Worm (Caenorhabditis elegans) whole organism, early embryonic: Measurements from ENCODE around the gene let-92.

ENCODE experiments used
- B0310.2 ChIP-seq: sonication (generic microtip); optimal IDR thresholded peaks from 2 replicates; lab custom pipeline; 2016; ENCODE audit warnings: mild to moderate bottlenecking, missing genetic modification characterization, missing compliant biosample characterization
- F13C5.2 ChIP-seq: sonication (generic microtip); optimal IDR thresholded peaks from 2 replicates; lab custom pipeline; 2017; ENCODE audit warnings: mild to moderate bottlenecking, missing genetic modification characterization, inconsistent platforms, missing compliant biosample characterization
- aly-1 ChIP-seq: sonication (generic microtip); optimal IDR thresholded peaks from 2 replicates; lab custom pipeline; 2016; ENCODE audit warnings: missing genetic modification characterization, missing compliant biosample characterization
- ama-1 ChIP-seq: fragments of 150-350 bp; optimal IDR thresholded peaks from 2 replicates; lab custom pipeline; 2014
- ceh-13 ChIP-seq: fragments of 200-800 bp; sonication (Bioruptor generic); optimal IDR thresholded peaks from 2 replicates; lab custom pipeline; 2018; ENCODE audit warnings: mild to moderate bottlenecking, missing genetic modification characterization, missing compliant biosample characterization
- ceh-36 ChIP-seq: sonication (generic microtip); optimal IDR thresholded peaks from 2 replicates; lab custom pipeline; 2016; ENCODE audit warnings: missing genetic modification characterization, inconsistent platforms, missing compliant biosample characterization
- ets-7 ChIP-seq: sonication (generic microtip); optimal IDR thresholded peaks from 2 replicates; lab custom pipeline; 2016; ENCODE audit warnings: missing genotype, missing genetic modification characterization, missing compliant biosample characterization
- flt-1 ChIP-seq: fragments of 200-800 bp; sonication (Bioruptor generic); IDR thresholded peaks from 2 replicates; pipeline ENCODE4 v1.3.6; 2022; ENCODE audit warnings: missing genetic modification characterization, missing compliant biosample characterization
- hmbx-1 ChIP-seq: sonication (generic microtip); optimal IDR thresholded peaks from 2 replicates; lab custom pipeline; 2016; ENCODE audit warnings: mild to moderate bottlenecking, missing genetic modification characterization, missing compliant biosample characterization
- hmg-4 ChIP-seq: fragments of 200-800 bp; sonication (Bioruptor generic); optimal IDR thresholded peaks from 2 replicates; lab custom pipeline; 2018; ENCODE audit warnings: mild to moderate bottlenecking, missing genetic modification characterization, missing compliant biosample characterization
- hnd-1 ChIP-seq: sonication (generic microtip); optimal IDR thresholded peaks from 2 replicates; lab custom pipeline; 2016; ENCODE audit warnings: missing genetic modification characterization, missing compliant biosample characterization
- pes-1 ChIP-seq: fragments of 200-800 bp; sonication (Bioruptor generic); IDR thresholded peaks from 2 replicates; pipeline ENCODE4 v1.3.6; 2022; ENCODE audit warnings: missing genetic modification reagents, missing genetic modification characterization, missing compliant biosample characterization
- scrt-1 ChIP-seq: fragments of 200-800 bp; sonication (Bioruptor generic); IDR thresholded peaks from 2 replicates; pipeline ENCODE4 v1.3.6; 2022; ENCODE audit warnings: missing genetic modification characterization, missing compliant biosample characterization
- sea-1 ChIP-seq: fragments of 200-800 bp; sonication (Bioruptor generic); conservative IDR thresholded peaks from 2 replicates; pipeline ENCODE4 v1.3.6; 2022; ENCODE audit warnings: missing genetic modification characterization, missing compliant biosample characterization
- tbx-11 ChIP-seq: fragments of 200-800 bp; sonication (Bioruptor generic); IDR thresholded peaks from 2 replicates; pipeline ENCODE4 v1.3.6; 2022; ENCODE audit warnings: missing genetic modification characterization, missing compliant biosample characterization
- tbx-37 ChIP-seq: fragments of 200-800 bp; sonication (Bioruptor generic); conservative IDR thresholded peaks from 2 replicates; pipeline ENCODE4 v1.3.6; 2022; ENCODE audit warnings: missing genetic modification reagents, missing genetic modification characterization, missing compliant biosample characterization
- tra-4 ChIP-seq: sonication (generic microtip); optimal IDR thresholded peaks from 2 replicates; lab custom pipeline; 2017; ENCODE audit warnings: missing genetic modification characterization, missing compliant biosample characterization

The let-92 gene

DNA sequence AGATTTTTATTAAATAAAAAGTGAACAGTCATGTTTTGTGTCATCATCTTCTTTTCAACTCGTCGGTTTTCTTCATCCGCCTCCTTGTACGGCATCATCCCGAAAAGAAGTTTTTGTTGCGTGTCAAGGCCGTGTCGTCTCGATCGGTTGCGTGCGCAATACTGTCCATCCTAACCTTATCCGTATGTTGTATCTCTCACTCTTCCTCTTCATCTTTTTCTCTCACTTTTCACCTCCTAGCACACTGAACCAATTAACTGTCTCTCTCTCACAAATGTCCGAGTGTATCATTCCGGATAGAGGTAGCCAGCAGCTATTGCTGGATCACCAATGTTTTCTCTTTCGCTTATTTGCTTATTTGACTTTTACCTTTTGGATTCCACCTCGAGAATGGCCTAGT is 25.2 kb downstream of the let-92 start:
- no peak for TF ChIP-seq ets-7 (tag; lab: Kevin White, UChicago)
- no peak for TF ChIP-seq F13C5.2 (tag; lab: Kevin White, UChicago)
- no peak for TF ChIP-seq tra-4 (tag; lab: Kevin White, UChicago)
- no peak for TF ChIP-seq ama-1 (lab: Kevin White, UChicago)
- TF ChIP-seq hmg-4 = no peak
- no peak for TF ChIP-seq ceh-36
- TF ChIP-seq hmbx-1 (tag; lab: Kevin White, UChicago) = no peak
- no peak for TF ChIP-seq flt-1 (GFP tag; lab: Robert Waterston, UW)
- TF ChIP-seq tbx-37 (GFP tag; lab: Robert Waterston, UW) = no peak
- TF ChIP-seq scrt-1 (GFP tag; lab: Robert Waterston, UW) = no peak
- no peak for TF ChIP-seq sea-1 (GFP tag; lab: Robert Waterston, UW)
- no peak for TF ChIP-seq B0310.2 (tag; lab: Kevin White, UChicago)
- TF ChIP-seq aly-1 (tag; lab: Kevin White, UChicago) = no peak
- no peak for TF ChIP-seq tbx-11
- TF ChIP-seq ceh-13 = no peak
- TF ChIP-seq pes-1 = no peak
- no peak for TF ChIP-seq hnd-1 (tag; lab: Kevin White, UChicago)

DNA sequence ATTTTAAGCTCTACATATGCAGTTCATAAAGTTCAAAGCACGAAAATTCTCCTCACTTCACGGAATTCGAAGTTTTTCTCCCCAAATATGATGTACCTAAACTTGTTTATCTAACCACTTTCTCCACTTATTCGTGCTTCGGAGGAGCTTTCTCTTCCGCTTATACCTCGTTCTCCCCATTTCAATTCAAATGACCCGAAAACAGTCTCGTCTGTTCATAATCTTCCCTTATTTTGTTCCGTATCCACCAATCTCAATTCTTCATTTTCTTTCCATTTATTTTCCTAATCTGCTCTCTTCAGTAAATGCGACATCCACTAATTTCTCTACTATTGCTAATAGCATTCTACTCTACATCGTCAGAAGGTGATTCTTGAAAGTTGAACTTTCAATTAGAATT is 27.1 kb downstream of the let-92 start, which contains the start of gene let-653:
TSS of gene let-653 (plus strand) at position 301 of the 400 bp plus-strand sequence.
- no peak for TF ChIP-seq ets-7 (tag; lab: Kevin White, UChicago)
- no peak for TF ChIP-seq aly-1 (tag; lab: Kevin White, UChicago)
- TF ChIP-seq hmg-4 = no peak

DNA sequence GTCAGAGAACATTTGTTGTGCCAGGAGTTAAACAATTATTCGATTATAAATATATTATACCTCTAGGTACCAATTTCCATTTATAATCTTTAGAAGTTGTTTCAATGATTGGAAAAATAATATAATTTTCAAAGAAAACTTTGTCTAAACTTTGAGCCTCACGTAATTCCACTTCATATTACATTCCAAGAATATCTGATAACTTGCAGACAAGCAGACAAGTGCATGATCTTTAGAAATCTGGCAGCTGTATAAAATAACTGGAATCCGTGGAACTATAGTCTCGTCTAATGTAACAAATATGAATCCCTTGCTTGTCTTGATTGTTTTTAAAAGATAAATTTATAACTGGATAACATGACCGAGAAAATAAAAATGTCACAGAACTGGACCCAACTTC is 34.3 kb downstream of the let-92 start:
- TF ChIP-seq F13C5.2 (tag; lab: Kevin White, UChicago) (no peak), aly-1 (tag; lab: Kevin White, UChicago) (no peak), hnd-1 (tag; lab: Kevin White, UChicago) (no peak), ceh-13 (no peak), scrt-1 (GFP tag; lab: Robert Waterston, UW) (no peak), tbx-37 (GFP tag; lab: Robert Waterston, UW) (no peak), pes-1 (no peak), B0310.2 (tag; lab: Kevin White, UChicago) (no peak), ama-1 (lab: Kevin White, UChicago) (no peak), tra-4 (tag; lab: Kevin White, UChicago) (no peak), hmbx-1 (tag; lab: Kevin White, UChicago) (no peak), hmg-4 (no peak), tbx-11 (no peak)

DNA sequence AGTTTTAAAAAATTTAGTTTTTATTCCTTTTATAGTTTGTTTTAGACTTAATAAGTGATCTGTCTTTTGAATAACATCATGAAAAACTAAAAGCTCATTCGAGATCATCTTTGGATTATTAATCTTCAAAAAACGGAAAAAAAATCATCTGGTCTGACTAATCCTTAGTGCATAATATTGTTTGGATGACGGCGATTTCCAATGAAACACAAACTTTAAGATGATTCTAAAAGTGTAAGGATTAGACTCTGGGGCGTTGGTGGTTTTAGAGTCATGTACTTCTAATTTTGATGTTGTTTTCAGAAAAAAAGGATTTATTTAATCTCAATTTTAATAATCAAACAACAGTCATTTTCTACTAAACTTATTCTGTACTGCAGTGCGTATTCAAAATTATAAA is 35.1 kb downstream of the let-92 start:
- TF ChIP-seq ceh-36 = no peak
- TF ChIP-seq hmg-4 = no peak
- TF ChIP-seq aly-1 (tag; lab: Kevin White, UChicago) = no peak
- TF ChIP-seq hmbx-1 (tag; lab: Kevin White, UChicago) = no peak
- TF ChIP-seq ceh-13 = no peak

DNA sequence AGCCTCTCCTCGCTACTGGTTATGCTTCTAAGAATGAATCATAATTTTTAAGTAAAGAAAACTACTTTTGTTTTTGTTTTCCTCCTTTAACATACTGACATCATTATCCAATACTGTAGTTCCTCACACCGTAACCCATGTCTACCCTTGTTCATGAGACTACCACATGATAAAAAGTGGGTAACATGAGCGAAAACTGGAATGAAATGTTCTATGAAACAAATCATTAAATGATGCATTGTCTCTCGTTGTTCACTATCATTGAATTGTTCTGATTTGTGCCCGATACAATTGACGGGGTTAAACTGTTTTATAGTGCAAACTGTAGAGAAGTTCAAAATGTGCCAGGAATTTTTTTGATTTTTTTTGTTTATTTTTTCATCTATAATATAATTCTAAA is 39.5 kb downstream of the let-92 start:
- TF ChIP-seq tbx-37 (GFP tag; lab: Robert Waterston, UW) (no peak), tbx-11 (no peak), hmg-4 (no peak), F13C5.2 (tag; lab: Kevin White, UChicago) (no peak)

DNA sequence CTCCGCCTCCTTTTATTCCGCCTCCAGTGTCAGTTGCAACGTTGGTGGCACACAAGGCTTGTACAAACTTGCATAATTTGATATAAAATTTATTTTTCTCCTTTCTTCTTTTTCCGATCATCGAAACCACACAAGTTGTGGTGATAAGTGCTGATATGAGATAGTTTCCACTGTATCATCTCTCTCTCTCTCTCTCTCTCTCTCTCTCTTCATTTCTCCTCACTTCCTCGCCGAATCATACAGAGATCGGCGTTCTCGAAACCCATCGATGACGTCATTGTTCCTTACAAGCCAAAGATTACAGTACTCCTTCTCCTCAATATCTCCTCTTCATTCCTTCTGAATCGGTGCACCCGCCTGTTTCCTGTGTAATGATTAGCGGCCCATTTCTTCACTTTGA is 41.1 kb downstream of the let-92 start, which contains the start of gene nhr-43:
TSS of gene nhr-43 (plus strand) at position 233 of the 400 bp plus-strand sequence.
- TF ChIP-seq hmg-4 = no peak
- TF ChIP-seq hmbx-1 (tag; lab: Kevin White, UChicago) = no peak
- TF ChIP-seq ceh-36 = no peak
- TF ChIP-seq pes-1 = no peak
- TF ChIP-seq tbx-37 (GFP tag; lab: Robert Waterston, UW) = no peak
- no peak for TF ChIP-seq ceh-13
- no peak for TF ChIP-seq flt-1 (GFP tag; lab: Robert Waterston, UW)
- TF ChIP-seq tra-4 (tag; lab: Kevin White, UChicago) = no peak
- no peak for TF ChIP-seq ets-7 (tag; lab: Kevin White, UChicago)
- no peak for TF ChIP-seq ama-1 (lab: Kevin White, UChicago)
- TF ChIP-seq scrt-1 (GFP tag; lab: Robert Waterston, UW) = no peak
- no peak for TF ChIP-seq F13C5.2 (tag; lab: Kevin White, UChicago)

DNA sequence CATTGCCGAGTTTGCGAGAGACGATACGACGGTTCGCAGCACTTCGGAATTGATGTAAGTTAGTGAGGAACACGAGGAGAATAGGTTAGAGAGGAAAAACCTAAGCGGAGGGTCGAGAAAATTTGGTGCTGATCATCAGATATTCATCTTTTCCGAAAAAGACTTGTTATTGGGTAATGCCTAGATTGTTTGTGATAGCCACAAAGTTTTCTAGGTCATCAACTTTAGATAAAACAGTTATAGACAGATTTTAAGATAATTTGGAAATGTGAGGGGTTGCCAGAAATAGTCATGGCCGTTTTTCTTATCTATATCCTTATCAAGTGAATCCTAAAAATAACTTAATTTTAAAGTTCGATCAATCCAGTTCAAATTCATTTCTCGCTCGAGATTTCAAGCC is 42.2 kb downstream of the let-92 start:
- TF ChIP-seq ceh-36 = no peak
- no peak for TF ChIP-seq flt-1 (GFP tag; lab: Robert Waterston, UW)
- TF ChIP-seq sea-1 (GFP tag; lab: Robert Waterston, UW) = no peak
- TF ChIP-seq tra-4 (tag; lab: Kevin White, UChicago) = no peak
- TF ChIP-seq F13C5.2 (tag; lab: Kevin White, UChicago) = no peak
- TF ChIP-seq B0310.2 (tag; lab: Kevin White, UChicago) = no peak
- TF ChIP-seq ceh-13 = no peak
- TF ChIP-seq scrt-1 (GFP tag; lab: Robert Waterston, UW) = no peak
- TF ChIP-seq tbx-37 (GFP tag; lab: Robert Waterston, UW) = no peak
- TF ChIP-seq hmbx-1 (tag; lab: Kevin White, UChicago) = no peak
- no peak for TF ChIP-seq hmg-4
- TF ChIP-seq hnd-1 (tag; lab: Kevin White, UChicago) = no peak
- TF ChIP-seq aly-1 (tag; lab: Kevin White, UChicago) = no peak
- TF ChIP-seq tbx-11 = no peak
- TF ChIP-seq ama-1 (lab: Kevin White, UChicago) = no peak
- TF ChIP-seq pes-1 = no peak
- no peak for TF ChIP-seq ets-7 (tag; lab: Kevin White, UChicago)

DNA sequence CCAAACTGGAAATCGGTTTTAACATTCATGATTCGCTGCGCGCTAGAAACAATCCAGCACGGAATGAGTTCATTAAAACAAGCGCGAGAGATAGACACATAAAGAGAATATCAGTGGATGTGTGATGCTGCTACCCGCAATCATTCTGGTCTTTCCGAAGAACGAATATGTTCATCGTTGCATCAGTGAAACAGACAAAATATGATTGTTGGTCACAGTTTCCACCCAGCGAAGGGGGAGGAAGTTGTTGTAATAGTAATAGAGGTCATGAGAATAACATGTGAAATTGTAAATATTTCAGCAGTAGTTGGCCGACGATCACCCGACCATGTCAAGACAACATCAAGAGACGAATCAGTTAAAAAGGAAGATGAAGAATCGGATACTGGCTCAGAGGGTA is 43.0 kb downstream of the let-92 start:
- TF ChIP-seq ceh-36 = no peak
- TF ChIP-seq ceh-13 = no peak
- TF ChIP-seq B0310.2 (tag; lab: Kevin White, UChicago) = no peak
